Worm (Caenorhabditis elegans) whole organism, late embryonic: Measurements from ENCODE around the gene mdt-17.
"Not testable (repeated sequence)": the region's sequence is repeated elsewhere in the genome, so short reads cannot be mapped to it uniquely, and the experiment has no call there.

ENCODE experiments used
- C08G9.2 ChIP-seq: sonication (generic microtip); optimal IDR thresholded peaks from 2 replicates; lab custom pipeline; 2016; ENCODE audit warnings: mild to moderate bottlenecking, missing genetic modification characterization, moderate library complexity, missing compliant biosample characterization
- C38D4.7 ChIP-seq: fragments of 200-800 bp; sonication (Bioruptor generic); optimal IDR thresholded peaks from 2 replicates; lab custom pipeline; 2018; ENCODE audit warnings: mild to moderate bottlenecking, missing genetic modification characterization, moderate library complexity, missing compliant biosample characterization
- K02D7.2 ChIP-seq: sonication (generic microtip); optimal IDR thresholded peaks from 2 replicates; lab custom pipeline; 2017; ENCODE audit warnings: mild to moderate bottlenecking, missing genetic modification characterization, missing compliant biosample characterization
- T23F11.4 ChIP-seq: fragments of 200-800 bp; sonication (Bioruptor generic); optimal IDR thresholded peaks from 2 replicates; lab custom pipeline; 2018; ENCODE audit warnings: mild to moderate bottlenecking, missing genetic modification characterization, missing compliant biosample characterization
- ahr-1 ChIP-seq: sonication (generic microtip); optimal IDR thresholded peaks from 2 replicates; lab custom pipeline; 2016; ENCODE audit warnings: missing genetic modification characterization, missing compliant biosample characterization
- ama-1 ChIP-seq: fragments of 150-350 bp; optimal IDR thresholded peaks from 2 replicates; lab custom pipeline; 2014
- ceh-14 ChIP-seq: sonication (generic microtip); optimal IDR thresholded peaks from 2 replicates; lab custom pipeline; 2016; ENCODE audit warnings: missing genotype, missing genetic modification characterization, missing compliant biosample characterization
- ceh-19 ChIP-seq: fragments of 200-800 bp; sonication (Bioruptor generic); optimal IDR thresholded peaks from 2 replicates; lab custom pipeline; 2018; ENCODE audit warnings: mild to moderate bottlenecking, missing genetic modification characterization, missing compliant biosample characterization
- ceh-2 ChIP-seq: sonication (generic microtip); optimal IDR thresholded peaks from 2 replicates; lab custom pipeline; 2016; ENCODE audit warnings: missing genotype, missing genetic modification characterization, missing compliant biosample characterization
- ceh-22 ChIP-seq: sonication (generic microtip); optimal IDR thresholded peaks from 2 replicates; lab custom pipeline; 2017; ENCODE audit warnings: missing biosample characterization, missing genetic modification characterization
- ceh-24 ChIP-seq: sonication (generic microtip); optimal IDR thresholded peaks from 2 replicates; lab custom pipeline; 2016; ENCODE audit warnings: mild to moderate bottlenecking, missing genetic modification characterization, missing compliant biosample characterization
- ceh-34 ChIP-seq: sonication (generic microtip); optimal IDR thresholded peaks from 2 replicates; lab custom pipeline; 2016; ENCODE audit warnings: mild to moderate bottlenecking, missing genetic modification characterization, missing compliant biosample characterization
- ceh-6 ChIP-seq: fragments of 200-800 bp; sonication (Bioruptor generic); optimal IDR thresholded peaks from 2 replicates; lab custom pipeline; 2018; ENCODE audit warnings: mild to moderate bottlenecking, missing genetic modification characterization, missing compliant biosample characterization
- ceh-9 ChIP-seq: sonication (generic microtip); optimal IDR thresholded peaks from 2 replicates; lab custom pipeline; 2016; ENCODE audit warnings: mild to moderate bottlenecking, missing genetic modification characterization, inconsistent platforms, missing compliant biosample characterization
- dmd-4 ChIP-seq: sonication (generic microtip); optimal IDR thresholded peaks from 2 replicates; lab custom pipeline; 2016; ENCODE audit warnings: borderline replicate concordance, missing genetic modification characterization, missing compliant biosample characterization
- elt-4 ChIP-seq: sonication (generic microtip); optimal IDR thresholded peaks from 2 replicates; lab custom pipeline; 2016; ENCODE audit warnings: missing genetic modification characterization, missing compliant biosample characterization
- ets-4 ChIP-seq: sonication (generic microtip); optimal IDR thresholded peaks from 2 replicates; lab custom pipeline; 2016; ENCODE audit warnings: missing genetic modification characterization, missing compliant biosample characterization
- eyg-1 ChIP-seq: sonication (generic microtip); optimal IDR thresholded peaks from 2 replicates; lab custom pipeline; 2016; ENCODE audit warnings: missing genotype, missing genetic modification characterization, missing compliant biosample characterization
- fax-1 ChIP-seq: sonication (generic microtip); optimal IDR thresholded peaks from 2 replicates; lab custom pipeline; 2016; ENCODE audit warnings: missing genotype, missing genetic modification characterization, missing compliant biosample characterization
- fkh-10 ChIP-seq: fragments of 150-350 bp; optimal IDR thresholded peaks from 2 replicates; lab custom pipeline; 2014; ENCODE audit warnings: missing biosample characterization, missing genetic modification reagents, missing genetic modification characterization
- fkh-6 ChIP-seq: sonication (generic microtip); optimal IDR thresholded peaks from 2 replicates; lab custom pipeline; 2016; ENCODE audit warnings: missing genetic modification characterization, missing compliant biosample characterization
- gmeb-2 ChIP-seq: sonication (generic microtip); optimal IDR thresholded peaks from 2 replicates; lab custom pipeline; 2016; ENCODE audit warnings: missing genetic modification characterization, inconsistent platforms, missing compliant biosample characterization
- hlh-30 ChIP-seq: sonication (generic microtip); optimal IDR thresholded peaks from 2 replicates; lab custom pipeline; 2017; ENCODE audit warnings: antibody characterized with exemption, missing genetic modification characterization, missing compliant biosample characterization; ENCODE audit not compliant: insufficient read depth
- lin-11 ChIP-seq: fragments of 200-800 bp; sonication (Bioruptor generic); optimal IDR thresholded peaks from 2 replicates; lab custom pipeline; 2018; ENCODE audit warnings: mild to moderate bottlenecking, missing genetic modification characterization, missing compliant biosample characterization
- mec-3 ChIP-seq: sonication (generic microtip); optimal IDR thresholded peaks from 2 replicates; lab custom pipeline; 2016; ENCODE audit warnings: borderline replicate concordance, missing genetic modification characterization, missing compliant biosample characterization
- nfya-1 ChIP-seq: sonication (generic microtip); optimal IDR thresholded peaks from 2 replicates; lab custom pipeline; 2017; ENCODE audit warnings: missing genetic modification characterization, mild to moderate bottlenecking, missing compliant biosample characterization, antibody characterized with exemption, moderate library complexity
- nhr-11 ChIP-seq: fragments of 150-350 bp; optimal IDR thresholded peaks from 2 replicates; lab custom pipeline; 2014; ENCODE audit warnings: missing biosample characterization, missing genetic modification characterization
- nhr-232 ChIP-seq: sonication (generic microtip); optimal IDR thresholded peaks from 2 replicates; lab custom pipeline; 2016; ENCODE audit warnings: missing genetic modification characterization, missing compliant biosample characterization
- npax-4 ChIP-seq: sonication (generic microtip); optimal IDR thresholded peaks from 2 replicates; lab custom pipeline; 2016; ENCODE audit warnings: missing genetic modification characterization, missing compliant biosample characterization
- odd-2 ChIP-seq: sonication (generic microtip); optimal IDR thresholded peaks from 2 replicates; lab custom pipeline; 2017; ENCODE audit warnings: antibody characterized with exemption, mild to moderate bottlenecking, missing genetic modification characterization, missing compliant biosample characterization
- pag-3 ChIP-seq: sonication (generic microtip); optimal IDR thresholded peaks from 2 replicates; lab custom pipeline; 2016; ENCODE audit warnings: missing compliant biosample characterization, missing genetic modification characterization, borderline replicate concordance
- pat-9 ChIP-seq: fragments of 200-800 bp; sonication (Bioruptor generic); optimal IDR thresholded peaks from 2 replicates; lab custom pipeline; 2018; ENCODE audit warnings: mild to moderate bottlenecking, missing genetic modification characterization, moderate library complexity, missing compliant biosample characterization
- pha-2 ChIP-seq: sonication (generic microtip); optimal IDR thresholded peaks from 2 replicates; lab custom pipeline; 2017; ENCODE audit warnings: mild to moderate bottlenecking, missing genetic modification characterization, missing compliant biosample characterization
- ref-2 ChIP-seq: sonication (generic microtip); optimal IDR thresholded peaks from 2 replicates; lab custom pipeline; 2016; ENCODE audit warnings: missing genetic modification characterization, missing compliant biosample characterization
- rnt-1 ChIP-seq: sonication (generic microtip); optimal IDR thresholded peaks from 2 replicates; lab custom pipeline; 2016; ENCODE audit warnings: missing genetic modification characterization, missing compliant biosample characterization
- sox-2 ChIP-seq: fragments of 200-800 bp; sonication (Bioruptor generic); IDR thresholded peaks from 2 replicates; pipeline ENCODE4 v1.3.6; 2022; ENCODE audit warnings: missing genetic modification reagents, missing genetic modification characterization, missing compliant biosample characterization
- sox-4 ChIP-seq: sonication (generic microtip); optimal IDR thresholded peaks from 2 replicates; lab custom pipeline; 2017; ENCODE audit warnings: mild to moderate bottlenecking, missing genetic modification characterization, inconsistent platforms, missing compliant biosample characterization
- tbx-7 ChIP-seq: sonication (generic microtip); optimal IDR thresholded peaks from 2 replicates; lab custom pipeline; 2016; ENCODE audit warnings: missing genotype, missing genetic modification characterization, missing compliant biosample characterization
- unc-3 ChIP-seq, 2 experiments: fragments of 200-800 bp in 1 of 2; sonication (Bioruptor generic) in 1 of 2; sonication (generic microtip) in 1 of 2; conservative IDR thresholded peaks in 1 of 2; optimal IDR thresholded peaks in 1 of 2; 2 replicates each; pipeline versions ENCODE4 v1.3.6 to Lab custom; 2016 to 2022; ENCODE audit warnings: missing compliant biosample characterization in 2 of 2, missing genetic modification characterization in 2 of 2, missing genetic modification reagents in 1 of 2
- unc-55 ChIP-seq: sonication (generic microtip); optimal IDR thresholded peaks from 2 replicates; lab custom pipeline; 2017; ENCODE audit warnings: missing biosample characterization, missing genetic modification reagents, missing genetic modification characterization
- unc-86 ChIP-seq: sonication (generic microtip); optimal IDR thresholded peaks from 2 replicates; lab custom pipeline; 2016; ENCODE audit warnings: missing genetic modification characterization, missing compliant biosample characterization
- zip-5 ChIP-seq: sonication (generic microtip); optimal IDR thresholded peaks from 2 replicates; lab custom pipeline; 2016; ENCODE audit warnings: missing genetic modification characterization, missing compliant biosample characterization
- ztf-16 ChIP-seq: sonication (generic microtip); optimal IDR thresholded peaks from 2 replicates; lab custom pipeline; 2017; ENCODE audit warnings: missing genetic modification characterization, missing compliant biosample characterization

Gene mdt-17

DNA sequence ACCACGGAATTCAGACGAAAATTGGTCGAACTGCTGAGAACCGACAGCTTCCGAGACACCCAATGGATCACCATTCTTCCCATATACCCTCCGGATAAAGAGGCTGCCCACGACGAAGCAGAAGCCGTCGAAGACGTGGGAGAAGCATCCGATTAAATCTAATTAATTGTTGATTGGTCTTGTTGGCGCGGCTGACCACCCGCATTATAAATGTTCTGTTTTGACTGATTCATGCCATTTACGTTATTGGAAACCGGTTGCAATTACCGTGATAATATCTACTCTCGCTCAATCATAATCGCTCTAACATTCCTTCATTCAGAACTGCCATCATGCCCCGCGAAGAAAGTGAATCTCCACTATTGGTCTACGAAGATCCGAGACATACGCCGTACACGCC, 36.2 kb upstream of the mdt-17 start, which contains the start of gene ZC15.3:
Gene ZC15.3, plus strand, starts transcription at position 301 of the 400 bp plus-strand sequence.
- not testable (repeated sequence) for TF ChIP-seq ets-4, tbx-7, fkh-6 (tag; lab: Kevin White, UChicago)

DNA sequence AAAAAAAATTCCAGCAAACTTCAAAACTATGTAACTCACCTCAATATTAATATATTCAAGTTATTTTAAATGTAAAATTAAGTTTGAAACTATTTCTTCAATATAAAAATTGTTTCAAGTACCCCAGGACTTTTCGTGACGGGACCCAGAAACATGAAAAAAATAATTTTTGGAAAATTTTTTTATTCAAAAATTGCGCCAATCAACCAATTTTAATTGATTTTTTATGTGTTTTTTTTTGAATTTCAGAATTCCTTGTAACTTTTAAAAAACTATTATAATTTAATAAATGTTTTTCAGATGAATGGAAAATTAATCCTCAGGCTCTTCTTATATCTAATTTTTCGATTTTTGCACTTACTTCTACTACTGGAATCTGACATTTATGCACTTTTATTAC, 30.6 kb upstream of the mdt-17 start, which contains the start of gene ZC15.5:
Gene ZC15.5, plus strand, starts transcription at position 301 of the 400 bp plus-strand sequence.
- TF ChIP-seq unc-55 (GFP tag; lab: Kevin White, UChicago) (no peak), ahr-1 (no peak), ztf-16 (tag; lab: Kevin White, UChicago) (no peak), eyg-1 (tag; lab: Kevin White, UChicago) (no peak), ama-1 (lab: Kevin White, UChicago) (no peak), fkh-6 (tag; lab: Kevin White, UChicago) (no peak), rnt-1 (tag; lab: Kevin White, UChicago) (no peak), unc-3 (GFP tag; conservative IDR thresholded peaks at IDR 0.05; lab: Robert Waterston, UW) (no peak), unc-3 (tag; optimal IDR thresholded peaks at IDR 0.05; lab: Kevin White, UChicago) (no peak), C08G9.2 (no peak), gmeb-2 (tag; lab: Kevin White, UChicago) (no peak)

- TF ChIP-seq ama-1 (lab: Kevin White, UChicago) (no peak), ceh-22 (tag; lab: Kevin White, UChicago) (no peak), sox-2 (GFP tag; lab: Robert Waterston, UW) (no peak), ceh-19 (no peak), nhr-232 (tag; lab: Kevin White, UChicago) (no peak), C38D4.7 (GFP tag; lab: Kevin White, UChicago) (no peak), mec-3 (no peak), fax-1 (tag; lab: Kevin White, UChicago) (no peak), sox-4 (tag; lab: Kevin White, UChicago) (no peak)
These were observed 27.3 kb upstream of the mdt-17 start, which contains the start of gene clec-261 for ce11 chrV:20294388-20294787. clec-261 (minus strand) TSS chrV:20294488.

DNA sequence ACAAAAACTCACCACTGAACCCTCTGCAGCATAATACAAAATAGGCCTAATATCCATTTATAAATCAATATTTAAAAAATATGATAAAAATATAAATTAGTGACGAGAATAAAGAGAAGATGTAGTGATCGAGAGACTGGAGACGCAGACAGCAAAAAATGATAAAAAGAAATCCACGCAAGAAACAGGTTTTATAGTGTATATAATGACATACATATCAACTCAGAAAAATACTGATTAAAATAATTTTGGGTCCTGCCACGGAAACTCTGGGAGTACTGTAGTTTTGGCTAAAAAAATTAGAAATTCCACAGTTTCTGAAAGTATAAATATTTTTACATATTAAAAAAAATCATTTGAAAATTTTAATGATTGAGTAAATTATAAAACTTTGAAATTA, 22.3 kb upstream of the mdt-17 start, which contains the start of gene mlt-4:
Gene mlt-4, minus strand, starts transcription at position 101 of the 400 bp plus-strand sequence.
- TF ChIP-seq gmeb-2 (tag; lab: Kevin White, UChicago) (no peak), K02D7.2 (no peak), ceh-24 (tag; lab: Kevin White, UChicago) (no peak), T23F11.4 (no peak), pag-3 (no peak), ceh-14 (no peak), ets-4 (tag; lab: Kevin White, UChicago) (no peak), odd-2 (no peak), fax-1 (tag; lab: Kevin White, UChicago) (no peak), pha-2 (tag; lab: Kevin White, UChicago) (no peak), zip-5 (no peak), ceh-2 (tag; lab: Kevin White, UChicago) (no peak), fkh-10 (no peak), dmd-4 (tag; lab: Kevin White, UChicago) (no peak), nfya-1 (tag; lab: Kevin White, UChicago) (no peak), ceh-22 (tag; lab: Kevin White, UChicago) (no peak), unc-86 (no peak), npax-4 (no peak), eyg-1 (tag; lab: Kevin White, UChicago) (no peak)

- TF ChIP-seq nhr-11 (tag; lab: Kevin White, UChicago) (no peak), K02D7.2 (no peak), ref-2 (tag; lab: Kevin White, UChicago) (no peak), tbx-7 (tag; lab: Kevin White, UChicago) (no peak), mec-3 (no peak), odd-2 (no peak), pat-9 (tag; lab: Kevin White, UChicago) (no peak), ceh-6 (GFP tag; lab: Kevin White, UChicago) (no peak), hlh-30 (tag; lab: Kevin White, UChicago) (no peak), npax-4 (no peak), ahr-1 (no peak), ceh-34 (tag; lab: Kevin White, UChicago) (no peak), unc-3 (GFP tag; conservative IDR thresholded peaks at IDR 0.05; lab: Robert Waterston, UW) (no peak), unc-3 (tag; optimal IDR thresholded peaks at IDR 0.05; lab: Kevin White, UChicago) (no peak), elt-4 (no peak), fkh-6 (tag; lab: Kevin White, UChicago) (no peak), lin-11 (tag; lab: Kevin White, UChicago) (no peak), ceh-9 (no peak)
These were observed 15.8 kb upstream of the mdt-17 start for ce11 chrV:20282827-20283226.
